Fruit fly (Drosophila melanogaster) whole organism, larva: ENCODE data around the gene Ctps.

Experiments used
- noc ChIP-seq: fragments of 200-800 bp; sonication (Bioruptor generic); optimal IDR thresholded peaks from 3 replicates; lab custom pipeline; 2019; ENCODE audit warnings: missing biosample characterization, mild to moderate bottlenecking, missing genetic modification characterization, moderate library complexity

The Ctps gene

DNA sequence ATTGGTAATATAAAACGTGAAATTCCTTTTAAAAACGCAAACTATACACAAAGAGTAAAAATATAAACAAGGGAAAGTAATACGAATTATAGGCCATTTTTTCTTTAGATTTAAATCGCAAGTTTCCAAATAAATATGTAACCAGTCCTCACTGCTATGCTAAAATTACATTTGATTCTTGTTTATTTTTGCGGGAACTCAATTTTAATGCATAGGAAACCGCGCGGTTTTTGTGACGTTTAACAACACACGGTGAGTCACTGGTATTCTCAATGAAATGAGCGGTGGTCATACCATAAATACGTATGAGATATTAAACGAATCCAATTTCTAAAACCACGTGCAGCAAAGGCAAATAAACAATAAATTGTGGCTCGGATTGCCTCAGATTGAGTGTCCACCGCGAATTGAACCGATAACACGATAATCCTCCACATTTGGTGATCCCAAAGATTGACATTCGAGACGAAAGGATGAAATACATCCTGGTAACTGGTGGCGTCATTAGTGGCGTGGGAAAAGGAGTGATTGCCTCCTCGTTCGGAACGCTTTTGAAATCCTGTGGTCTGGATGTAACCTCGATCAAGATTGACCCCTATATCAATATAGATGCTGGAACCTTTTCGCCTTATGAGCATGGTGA, at the start of gene Ctps:
Gene Ctps (plus strand): TSS at position 37 of the 643 bp plus-strand sequence.
- TF ChIP-seq noc (tag; lab: Kevin White, UChicago), result no peak

- no peak for TF ChIP-seq noc (tag; lab: Kevin White, UChicago)
These were observed 49.6 kb upstream of the Ctps start for dm6 chr3L:15048091-15048490.

DNA sequence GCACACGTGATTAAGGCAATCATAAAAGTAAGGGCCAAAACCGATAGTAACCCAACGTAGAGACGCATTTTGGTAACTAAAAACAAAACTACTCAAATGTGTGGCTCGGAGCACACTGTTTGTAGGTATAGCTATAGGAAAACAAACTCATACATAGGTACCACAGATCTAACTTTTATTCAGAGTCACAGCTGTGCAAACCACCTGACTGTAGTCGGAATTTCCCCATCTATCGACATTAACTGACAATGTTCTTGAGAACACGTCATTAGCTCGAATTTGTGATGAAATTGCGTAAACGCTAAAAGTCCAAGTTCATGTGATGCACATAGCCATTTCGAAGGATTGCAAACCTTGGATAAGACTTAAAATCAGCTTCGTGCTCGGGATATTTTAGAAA, 48.3 kb upstream of the Ctps start, which contains the start of gene CG43678:
Gene CG43678 (minus strand): TSS at position 101 of the 400 bp plus-strand sequence.
- TF ChIP-seq noc (tag; lab: Kevin White, UChicago), result no peak

DNA sequence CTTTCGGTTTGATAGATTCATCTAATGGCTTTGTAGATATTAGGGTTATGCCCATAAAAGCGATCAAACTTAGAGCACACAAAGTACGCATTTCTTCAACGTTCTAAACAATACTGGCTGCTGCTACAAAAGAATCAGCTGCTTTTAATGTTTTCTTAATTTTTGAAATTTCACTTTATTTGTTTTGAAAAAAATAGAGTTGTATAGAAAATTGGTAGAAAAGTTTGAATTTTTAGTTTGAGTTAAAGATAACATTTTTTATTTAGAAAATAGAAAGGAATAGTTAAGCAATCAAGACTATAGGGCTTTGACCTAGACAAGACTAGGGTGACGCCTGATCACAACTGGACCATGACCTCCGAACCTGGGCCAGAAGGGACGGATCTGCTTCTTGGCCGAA, 47.6 kb upstream of the Ctps start, which contains the start of gene CG18581:
Gene CG18581 (minus strand): TSS at position 101 of the 400 bp plus-strand sequence.
- no peak for TF ChIP-seq noc (tag; lab: Kevin White, UChicago)

DNA sequence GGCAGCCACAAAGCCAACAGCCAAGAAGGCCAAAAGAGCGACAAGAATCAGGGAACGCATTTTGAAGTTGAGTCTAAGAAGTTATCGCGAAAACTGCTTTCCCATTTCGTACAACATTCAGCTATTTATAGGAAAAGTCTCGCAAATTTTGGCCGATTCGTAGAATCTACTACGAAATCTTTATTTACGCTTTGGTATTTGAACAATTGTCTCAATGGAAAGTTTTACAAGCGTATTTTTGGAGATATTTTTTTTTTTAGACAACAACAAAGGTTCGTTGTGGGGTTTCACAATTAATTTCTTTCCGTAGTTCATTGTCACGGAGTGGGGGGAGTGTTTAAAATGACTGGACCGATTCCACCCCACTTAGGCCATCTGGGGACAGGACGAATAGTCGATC, 47.0 kb upstream of the Ctps start, which contains the start of gene CG12310:
Gene CG12310 (minus strand): TSS at position 101 of the 400 bp plus-strand sequence.
- no peak for TF ChIP-seq noc (tag; lab: Kevin White, UChicago)

DNA sequence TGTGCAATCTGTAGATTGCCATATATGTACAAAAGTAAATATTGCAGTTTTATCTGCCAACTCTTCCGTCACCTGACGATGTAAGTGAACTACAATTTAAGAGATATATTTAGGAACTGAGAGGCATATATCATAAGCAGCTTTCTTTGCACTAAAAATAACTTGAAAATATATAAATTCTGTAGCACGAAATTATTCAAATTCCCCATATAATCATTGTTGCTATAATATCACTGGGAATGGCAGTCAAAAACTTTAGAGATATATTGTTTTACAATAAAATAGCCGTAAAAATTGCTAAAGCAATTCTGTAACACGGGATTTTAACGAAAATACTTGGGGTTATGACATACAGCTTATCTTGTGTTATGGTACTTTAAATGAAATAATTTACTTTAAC, 46.4 kb upstream of the Ctps start, which contains the start of gene CG43679:
Gene CG43679 (minus strand): TSS at position 101 of the 400 bp plus-strand sequence.
- no peak for TF ChIP-seq noc (tag; lab: Kevin White, UChicago)

- TF ChIP-seq noc (tag; lab: Kevin White, UChicago), result no peak
These were observed 45.3 kb upstream of the Ctps start, which contains the start of gene CG13461 for dm6 chr3L:15052390-15052789. Gene CG13461, minus strand, starts transcription at chr3L:15052490.

DNA sequence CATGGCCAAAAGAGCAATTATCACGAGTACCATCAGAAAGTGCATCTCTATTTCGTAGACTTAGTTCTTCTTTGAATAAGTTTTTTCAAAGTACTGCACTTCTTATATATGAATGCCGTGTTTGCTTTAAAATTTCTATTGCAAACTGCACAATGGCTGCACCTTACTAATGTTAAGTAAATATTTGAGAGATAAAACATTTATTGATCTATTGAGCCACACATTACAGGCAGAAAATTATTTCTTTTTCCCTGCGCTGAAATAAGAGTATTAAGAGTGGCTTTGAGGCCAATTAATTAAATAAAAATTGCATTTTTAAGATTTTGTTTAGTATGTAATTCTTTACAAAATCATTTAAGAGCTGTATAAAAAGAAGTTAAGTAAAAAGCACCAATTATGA, 44.5 kb upstream of the Ctps start, which contains the start of gene CG43680:
Gene CG43680 (minus strand): TSS at position 101 of the 400 bp plus-strand sequence.
- no peak for TF ChIP-seq noc (tag; lab: Kevin White, UChicago)

DNA sequence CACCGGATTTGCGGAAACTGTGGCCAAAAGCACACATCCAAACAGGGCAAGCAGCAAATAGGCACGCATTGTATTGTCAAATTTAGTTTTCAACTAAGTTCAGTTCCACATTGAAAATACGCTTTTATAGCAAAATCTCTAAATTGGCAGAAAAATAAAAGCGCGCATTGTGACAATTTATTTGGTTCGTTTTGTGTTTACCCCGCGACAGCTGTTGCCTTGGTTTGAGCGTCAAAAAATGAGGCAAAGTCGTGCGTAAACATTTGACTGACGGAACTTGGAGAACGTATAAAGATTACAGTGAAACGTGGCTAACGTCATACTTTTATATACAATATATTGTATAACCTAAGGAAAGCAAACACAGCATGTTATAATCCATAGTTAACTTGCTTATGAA, 43.7 kb upstream of the Ctps start, which contains the start of gene CG18649:
Gene CG18649 (minus strand): TSS at position 101 of the 400 bp plus-strand sequence.
- no peak for TF ChIP-seq noc (tag; lab: Kevin White, UChicago)

DNA sequence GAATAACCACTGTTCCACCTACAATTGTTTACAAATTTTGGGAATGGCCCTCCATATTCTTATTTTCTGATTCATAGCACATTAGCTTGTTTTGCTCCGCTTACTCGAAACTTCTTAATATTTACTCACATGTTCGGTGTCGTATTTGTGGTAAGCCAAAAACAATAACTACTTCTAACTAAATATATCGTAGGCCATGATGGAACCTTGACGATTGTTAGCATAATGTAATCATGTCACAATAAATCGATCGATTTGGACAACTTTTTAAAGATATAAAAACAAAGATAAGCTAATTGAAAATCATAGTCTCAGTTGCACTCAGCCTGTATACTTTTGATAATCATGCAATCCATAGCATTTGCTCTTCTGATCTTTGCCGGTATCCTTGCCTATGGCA, 43.2 kb upstream of the Ctps start, which contains the start of gene EAChm:
Gene EAChm (plus strand): TSS at position 301 of the 400 bp plus-strand sequence.
- TF ChIP-seq noc (tag; lab: Kevin White, UChicago), result no peak

DNA sequence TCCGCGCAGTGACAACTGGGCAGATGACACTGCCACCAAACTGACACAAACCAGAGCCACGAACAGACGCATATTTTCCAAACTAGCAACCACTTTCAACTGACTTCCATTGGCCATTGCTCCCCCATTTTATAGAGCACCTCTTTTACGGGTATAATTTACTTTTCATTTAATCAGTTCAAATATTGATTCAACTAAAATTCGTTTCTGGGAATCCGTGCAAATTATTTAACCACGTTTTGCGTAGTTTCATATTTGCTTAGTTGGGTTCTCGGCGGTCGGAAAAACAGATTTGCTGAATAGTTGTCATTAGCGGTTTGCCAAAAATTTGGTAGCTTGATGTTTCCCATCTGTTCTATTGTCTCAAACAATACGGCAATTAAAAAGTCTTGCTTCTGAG, 36.1 kb upstream of the Ctps start, which contains the start of gene CG13460:
Gene CG13460 (minus strand): TSS at position 101 of the 400 bp plus-strand sequence.
- no peak for TF ChIP-seq noc (tag; lab: Kevin White, UChicago)

DNA sequence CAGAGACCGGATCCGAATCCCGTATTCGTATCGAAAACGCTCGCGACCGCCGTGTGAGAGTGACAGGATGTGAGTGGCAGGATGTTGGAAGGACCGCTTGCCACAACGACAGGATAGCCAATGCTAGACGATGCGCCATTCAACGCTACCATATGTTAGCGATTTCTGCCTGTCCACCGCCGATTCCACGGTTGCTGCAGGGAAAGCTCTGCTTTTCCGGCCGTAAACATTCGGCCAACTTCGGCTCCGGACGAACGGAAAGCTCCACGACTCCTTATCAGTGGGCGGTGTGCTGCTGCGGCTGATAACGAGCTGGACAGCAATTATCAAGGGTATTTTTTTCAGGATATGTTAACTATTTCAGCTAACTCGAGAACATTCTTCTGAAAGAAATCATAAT, 32.8 kb upstream of the Ctps start, which contains the start of gene Sytbeta:
Gene Sytbeta (minus strand): TSS at position 101 of the 400 bp plus-strand sequence.
- TF ChIP-seq noc (tag; lab: Kevin White, UChicago), result no peak

DNA sequence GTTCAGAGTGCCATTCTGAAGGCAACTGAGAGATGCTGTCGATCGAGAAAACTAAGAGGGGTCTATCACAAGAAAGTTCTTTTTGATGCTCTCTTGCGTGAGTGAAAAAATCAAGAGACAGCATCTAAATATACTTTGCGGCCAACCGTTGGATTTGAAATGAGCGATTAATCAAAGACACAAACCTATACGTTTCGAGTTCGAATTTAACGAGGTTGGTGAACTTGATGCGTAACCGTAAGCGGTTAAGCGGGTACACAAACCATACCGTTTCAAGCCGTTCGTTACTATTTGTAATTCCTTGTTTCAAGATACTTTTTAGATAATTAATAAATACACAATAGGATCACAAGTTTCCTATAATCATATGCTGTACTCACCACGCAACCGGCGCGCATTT, 25.6 kb upstream of the Ctps start:
- no peak for TF ChIP-seq noc (tag; lab: Kevin White, UChicago)

DNA sequence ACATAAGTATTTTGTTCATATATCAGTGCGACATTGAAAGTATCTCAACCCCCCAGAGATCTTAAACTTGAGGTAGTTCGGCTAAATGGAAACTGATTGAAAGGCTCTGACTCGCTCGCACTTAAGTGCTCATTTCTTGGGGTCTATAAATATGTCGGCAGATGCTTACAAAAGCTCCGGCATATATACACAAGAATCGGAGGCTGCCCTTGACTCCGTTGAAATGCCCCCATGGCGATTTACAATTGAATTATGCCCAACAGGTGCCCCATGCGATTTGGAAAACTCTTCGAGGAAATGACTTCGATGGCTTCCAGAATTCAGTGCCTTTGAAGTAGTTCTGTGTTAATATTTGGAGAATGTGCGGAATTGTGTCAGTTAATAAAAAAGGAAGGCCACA, 24.0 kb upstream of the Ctps start:
- TF ChIP-seq noc (tag; lab: Kevin White, UChicago), result no peak

DNA sequence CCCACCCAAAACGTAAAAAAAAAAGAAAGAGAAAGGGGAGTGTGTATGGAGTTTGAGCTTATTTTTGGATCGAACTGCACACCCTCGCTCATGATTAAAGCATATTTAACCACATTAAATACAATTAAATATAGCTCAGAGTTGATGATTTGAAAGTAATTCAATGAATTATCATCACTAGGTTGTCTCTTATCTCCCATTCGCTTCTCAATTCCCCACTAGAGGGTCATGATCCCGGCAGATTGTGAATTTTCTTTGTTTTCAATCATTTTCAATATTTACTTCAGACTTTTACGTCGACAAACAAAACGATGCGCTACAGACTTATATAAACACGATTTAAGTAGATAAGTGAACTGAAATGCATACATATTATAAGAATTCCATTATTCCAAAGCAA, 21.3 kb upstream of the Ctps start:
- TF ChIP-seq noc (tag; lab: Kevin White, UChicago), result no peak

dm6 chr3L:15078347-15078746, 19.4 kb upstream of the Ctps start, which contains the start of gene Or71a:
Gene Or71a, minus strand, starts transcription at chr3L:15078447.
- TF ChIP-seq noc (tag; lab: Kevin White, UChicago), result no peak

dm6 chr3L:15079278-15079677, 18.4 kb upstream of the Ctps start:
- TF ChIP-seq noc (tag; lab: Kevin White, UChicago), result no peak
